Worm (Caenorhabditis elegans) whole organism, young adult: ENCODE measurements around the gene pigx-1.

ENCODE experiments used
- B0019.2 ChIP-seq: fragments of 200-800 bp; sonication (Bioruptor generic); conservative IDR thresholded peaks from 2 replicates; pipeline ENCODE4 v1.3.6; 2022; ENCODE audit warnings: missing genetic modification reagents, missing genetic modification characterization, missing compliant biosample characterization
- B0035.1 ChIP-seq: sonication (generic microtip); optimal IDR thresholded peaks from 2 replicates; lab custom pipeline; 2016; ENCODE audit warnings: missing genetic modification characterization, mild to moderate bottlenecking, missing compliant biosample characterization, missing genotype, missing genetic modification reagents
- F10E7.11 ChIP-seq: sonication (generic microtip); optimal IDR thresholded peaks from 2 replicates; lab custom pipeline; 2017; ENCODE audit warnings: mild to moderate bottlenecking, missing genetic modification characterization, moderate library complexity, missing compliant biosample characterization
- F22D6.2 ChIP-seq: sonication (generic microtip); optimal IDR thresholded peaks from 2 replicates; lab custom pipeline; 2016; ENCODE audit warnings: mild to moderate bottlenecking, missing genetic modification characterization, missing compliant biosample characterization
- F23B12.7 ChIP-seq: sonication (generic microtip); optimal IDR thresholded peaks from 2 replicates; lab custom pipeline; 2017; ENCODE audit warnings: missing genetic modification characterization, mild to moderate bottlenecking, missing compliant biosample characterization, antibody characterized with exemption, moderate library complexity; ENCODE audit not compliant: insufficient read depth
- F37B4.10 ChIP-seq: fragments of 200-800 bp; sonication (Bioruptor generic); IDR thresholded peaks from 2 replicates; pipeline ENCODE4 v1.3.6; 2022; ENCODE audit warnings: missing genetic modification characterization, missing compliant biosample characterization
- F55B11.4 ChIP-seq: sonication (generic microtip); optimal IDR thresholded peaks from 2 replicates; lab custom pipeline; 2016; ENCODE audit warnings: missing compliant biosample characterization, missing genetic modification characterization, borderline replicate concordance; ENCODE audit not compliant: insufficient read depth
- Y53G8AR.9 ChIP-seq: fragments of 200-800 bp; sonication (Bioruptor generic); conservative IDR thresholded peaks from 2 replicates; pipeline ENCODE4 v1.3.6; 2022; ENCODE audit warnings: missing genetic modification reagents, missing genetic modification characterization, missing compliant biosample characterization
- Y56A3A.18 ChIP-seq: fragments of 200-800 bp; sonication (Bioruptor generic); IDR thresholded peaks from 2 replicates; pipeline ENCODE4 v1.3.6; 2022; ENCODE audit warnings: missing genetic modification reagents, missing genetic modification characterization, missing compliant biosample characterization
- Y79H2A.3 ChIP-seq: fragments of 200-800 bp; sonication (Bioruptor generic); conservative IDR thresholded peaks from 2 replicates; pipeline ENCODE4 v1.3.6; 2022; ENCODE audit warnings: missing genetic modification reagents, missing genetic modification characterization, missing compliant biosample characterization
- akir-1 ChIP-seq: fragments of 200-800 bp; sonication (Bioruptor generic); optimal IDR thresholded peaks from 2 replicates; lab custom pipeline; 2018; ENCODE audit warnings: mild to moderate bottlenecking, missing genetic modification characterization, moderate library complexity, missing compliant biosample characterization
- ama-1 ChIP-seq, 3 experiments: fragments of 150-350 bp in 1 of 3; sonication (generic microtip) in 2 of 3; optimal IDR thresholded peaks; 2 replicates each; lab custom pipeline; 2014 to 2018; ENCODE audit warnings: missing biosample characterization in 2 of 3, missing genetic modification characterization in 2 of 3, missing genetic modification reagents in 2 of 3
- athp-1 ChIP-seq: sonication (generic microtip); optimal IDR thresholded peaks from 2 replicates; lab custom pipeline; 2017; ENCODE audit warnings: mild to moderate bottlenecking, missing genetic modification characterization, missing compliant biosample characterization
- attf-3 ChIP-seq: fragments of 200-800 bp; sonication (Bioruptor generic); conservative IDR thresholded peaks from 2 replicates; pipeline ENCODE4 v1.3.6; 2022; ENCODE audit warnings: missing genetic modification reagents, missing genetic modification characterization, missing compliant biosample characterization
- attf-6 ChIP-seq: fragments of 200-800 bp; sonication (Bioruptor generic); IDR thresholded peaks from 2 replicates; pipeline ENCODE4 v1.3.6; 2022; ENCODE audit warnings: missing genetic modification reagents, missing genetic modification characterization, missing compliant biosample characterization
- ccch-3 ChIP-seq: fragments of 200-800 bp; sonication (Bioruptor generic); optimal IDR thresholded peaks from 2 replicates; lab custom pipeline; 2018; ENCODE audit warnings: mild to moderate bottlenecking, missing genetic modification characterization, missing compliant biosample characterization
- cebp-2 ChIP-seq: fragments of 200-800 bp; sonication (Bioruptor generic); IDR thresholded peaks from 2 replicates; pipeline ENCODE4 v1.3.6; 2022; ENCODE audit warnings: missing genetic modification characterization, missing compliant biosample characterization
- ceh-100 ChIP-seq: fragments of 200-800 bp; sonication (Bioruptor generic); IDR thresholded peaks from 2 replicates; pipeline ENCODE4 v1.3.6; 2022; ENCODE audit warnings: missing genetic modification reagents, missing genetic modification characterization, missing compliant biosample characterization
- ceh-27 ChIP-seq: fragments of 200-800 bp; sonication (Bioruptor generic); optimal IDR thresholded peaks from 2 replicates; lab custom pipeline; 2018; ENCODE audit warnings: mild to moderate bottlenecking, missing genetic modification characterization, moderate library complexity, missing compliant biosample characterization
- ceh-58 ChIP-seq: fragments of 200-800 bp; sonication (Bioruptor generic); IDR thresholded peaks from 2 replicates; pipeline ENCODE4 v1.3.6; 2022; ENCODE audit warnings: missing genetic modification characterization, missing compliant biosample characterization
- ceh-79 ChIP-seq: sonication (generic microtip); optimal IDR thresholded peaks from 2 replicates; lab custom pipeline; 2017; ENCODE audit warnings: mild to moderate bottlenecking, missing genetic modification characterization, missing compliant biosample characterization
- ceh-91 ChIP-seq: fragments of 200-800 bp; sonication (Bioruptor generic); IDR thresholded peaks from 2 replicates; pipeline ENCODE4 v1.3.6; 2022; ENCODE audit warnings: missing genetic modification reagents, missing genetic modification characterization, missing compliant biosample characterization
- chd-7 ChIP-seq: sonication (generic microtip); optimal IDR thresholded peaks from 2 replicates; lab custom pipeline; 2016; ENCODE audit warnings: mild to moderate bottlenecking, missing genetic modification characterization, moderate library complexity, missing compliant biosample characterization
- egrh-3 ChIP-seq: fragments of 200-800 bp; sonication (Bioruptor generic); IDR thresholded peaks from 2 replicates; pipeline ENCODE4 v1.3.6; 2022; ENCODE audit warnings: missing genetic modification reagents, missing genetic modification characterization, missing compliant biosample characterization
- gei-17 ChIP-seq: fragments of 200-800 bp; sonication (Bioruptor generic); optimal IDR thresholded peaks from 2 replicates; lab custom pipeline; 2018; ENCODE audit warnings: mild to moderate bottlenecking, missing genetic modification characterization, missing compliant biosample characterization
- hlh-12 ChIP-seq: sonication (generic microtip); optimal IDR thresholded peaks from 2 replicates; lab custom pipeline; 2016; ENCODE audit warnings: missing genetic modification characterization, missing compliant biosample characterization
- lag-1 ChIP-seq: fragments of 200-800 bp; sonication (Bioruptor generic); IDR thresholded peaks from 2 replicates; pipeline ENCODE4 v1.3.6; 2022; ENCODE audit warnings: missing genetic modification reagents, missing genetic modification characterization, missing compliant biosample characterization
- lin-26 ChIP-seq: fragments of 200-800 bp; sonication (Bioruptor generic); IDR thresholded peaks from 2 replicates; pipeline ENCODE4 v1.3.6; 2022; ENCODE audit warnings: missing genetic modification reagents, missing genetic modification characterization, missing compliant biosample characterization
- lir-1 ChIP-seq: fragments of 200-800 bp; sonication (Bioruptor generic); conservative IDR thresholded peaks from 2 replicates; pipeline ENCODE4 v1.3.6; 2022; ENCODE audit warnings: missing genetic modification reagents, missing genetic modification characterization, missing compliant biosample characterization
- lsy-27 ChIP-seq: sonication (generic microtip); optimal IDR thresholded peaks from 2 replicates; lab custom pipeline; 2017; ENCODE audit warnings: missing genetic modification characterization, mild to moderate bottlenecking, missing compliant biosample characterization, antibody characterized with exemption, missing genotype, borderline replicate concordance; ENCODE audit not compliant: insufficient read depth
- madf-6 ChIP-seq: fragments of 200-800 bp; sonication (Bioruptor generic); IDR thresholded peaks from 2 replicates; pipeline ENCODE4 v1.3.6; 2022; ENCODE audit warnings: missing genetic modification reagents, missing genetic modification characterization, missing compliant biosample characterization
- madf-8 ChIP-seq: fragments of 200-800 bp; sonication (Bioruptor generic); conservative IDR thresholded peaks from 2 replicates; pipeline ENCODE4 v1.3.6; 2022; ENCODE audit warnings: missing genetic modification reagents, missing genetic modification characterization, missing compliant biosample characterization
- mcd-1 ChIP-seq: fragments of 200-800 bp; sonication (Bioruptor generic); IDR thresholded peaks from 2 replicates; pipeline ENCODE4 v1.3.6; 2022; ENCODE audit warnings: missing genetic modification reagents, missing genetic modification characterization, missing compliant biosample characterization
- nfya-1 ChIP-seq: sonication (generic microtip); optimal IDR thresholded peaks from 2 replicates; lab custom pipeline; 2017; ENCODE audit warnings: antibody characterized with exemption, missing compliant biosample characterization, missing genetic modification characterization, borderline replicate concordance; ENCODE audit not compliant: insufficient read depth
- nfyb-1 ChIP-seq: fragments of 200-800 bp; sonication (Bioruptor generic); IDR thresholded peaks from 2 replicates; pipeline ENCODE4 v1.3.6; 2022; ENCODE audit warnings: missing genetic modification reagents, missing genetic modification characterization, missing compliant biosample characterization
- nhr-27 ChIP-seq: fragments of 200-800 bp; sonication (Bioruptor generic); optimal IDR thresholded peaks from 2 replicates; lab custom pipeline; 2018; ENCODE audit warnings: mild to moderate bottlenecking, missing genetic modification characterization, moderate library complexity, missing compliant biosample characterization
- pbrm-1 ChIP-seq: fragments of 200-800 bp; sonication (Bioruptor generic); IDR thresholded peaks from 2 replicates; pipeline ENCODE4 v1.3.6; 2022; ENCODE audit warnings: missing genetic modification reagents, missing genetic modification characterization, missing compliant biosample characterization
- repo-1 ChIP-seq: sonication (generic microtip); optimal IDR thresholded peaks from 2 replicates; lab custom pipeline; 2017; ENCODE audit warnings: mild to moderate bottlenecking, missing genetic modification characterization, missing compliant biosample characterization
- rpc-1 ChIP-seq, 2 experiments: fragments of 150-350 bp in 1 of 2; sonication (generic microtip) in 1 of 2; optimal IDR thresholded peaks; 2 replicates each; lab custom pipeline; 2014 to 2018; ENCODE audit warnings: missing biosample characterization in 1 of 2, missing genetic modification characterization in 1 of 2, missing genetic modification reagents in 1 of 2, missing genotype in 1 of 2
- sea-2 ChIP-seq: fragments of 200-800 bp; sonication (Bioruptor generic); IDR thresholded peaks from 2 replicates; pipeline ENCODE4 v1.3.6; 2022; ENCODE audit warnings: missing genetic modification characterization, missing compliant biosample characterization
- snpc-1.1 ChIP-seq: sonication (generic microtip); optimal IDR thresholded peaks from 2 replicates; lab custom pipeline; 2017; ENCODE audit warnings: missing genetic modification characterization, mild to moderate bottlenecking, missing compliant biosample characterization, antibody characterized with exemption, moderate library complexity, missing genotype, missing genetic modification reagents; ENCODE audit not compliant: insufficient read depth
- snpc-1.3 ChIP-seq: sonication (generic microtip); optimal IDR thresholded peaks from 2 replicates; lab custom pipeline; 2017; ENCODE audit warnings: missing genetic modification characterization, mild to moderate bottlenecking, missing compliant biosample characterization, antibody characterized with exemption, moderate library complexity, missing genotype, missing genetic modification reagents; ENCODE audit not compliant: insufficient read depth
- snpc-3.4 ChIP-seq: sonication (generic microtip); optimal IDR thresholded peaks from 2 replicates; lab custom pipeline; 2017; ENCODE audit warnings: missing genetic modification characterization, mild to moderate bottlenecking, missing compliant biosample characterization, antibody characterized with exemption, moderate library complexity, missing genotype, missing genetic modification reagents
- unc-62 ChIP-seq: fragments of 150-350 bp; optimal IDR thresholded peaks from 2 replicates; lab custom pipeline; 2014; ENCODE audit warnings: missing biosample characterization, missing genetic modification reagents, missing genetic modification characterization
- ztf-28 ChIP-seq: fragments of 200-800 bp; sonication (Bioruptor generic); IDR thresholded peaks from 2 replicates; pipeline ENCODE4 v1.3.6; 2022; ENCODE audit warnings: missing genetic modification reagents, missing genetic modification characterization, missing compliant biosample characterization
- ztf-3 ChIP-seq: fragments of 200-800 bp; sonication (Bioruptor generic); optimal IDR thresholded peaks from 2 replicates; lab custom pipeline; 2018; ENCODE audit warnings: mild to moderate bottlenecking, missing genetic modification characterization, missing compliant biosample characterization

The pigx-1 gene

ce11 chrX:1093154-1093553 is 3.7 kb downstream of the pigx-1 start (continued):
- TF ChIP-seq lsy-27 (tag; lab: Kevin White, UChicago), result no peak
- no peak for TF ChIP-seq F55B11.4 (tag; lab: Kevin White, UChicago)
- no peak for TF ChIP-seq ceh-91
- TF ChIP-seq lin-26 (GFP tag; lab: Robert Waterston, UW), result peak; percentile 61; the same call in 1 of the 2 replicates
- TF ChIP-seq F37B4.10 (GFP tag; lab: Robert Waterston, UW), result 0 out of 2 replicates have a peak, but pooled peaks have one; percentile 80
- peak; percentile 82 for TF ChIP-seq chd-7
- TF ChIP-seq repo-1 (tag; lab: Kevin White, UChicago), result peak; percentile 43
- 0 out of 2 replicates have a peak, but pooled peaks have one; percentile 68 for TF ChIP-seq lag-1 (GFP tag; lab: Robert Waterston, UW)
- no peak for TF ChIP-seq ccch-3 (GFP tag; lab: Kevin White, UChicago)
- TF ChIP-seq ama-1 (optimal IDR thresholded peaks at IDR 0.05; lab: Kevin White, UChicago), result no peak
- peak in 1 of 2 experiments; percentile 67 for TF ChIP-seq ama-1 (GFP tag; optimal IDR thresholded peaks at IDR 0.05; lab: Kevin White, UChicago)
- TF ChIP-seq snpc-3.4, result no peak
- TF ChIP-seq snpc-1.1 (tag; lab: Kevin White, UChicago), result no peak
- TF ChIP-seq gei-17, result peak; percentile 63
- TF ChIP-seq cebp-2, result no peak
- TF ChIP-seq F23B12.7 (tag; lab: Kevin White, UChicago), result peak; percentile 64
- TF ChIP-seq B0035.1, result peak; percentile 18
- no peak; the same call in 1 of the 2 replicates for TF ChIP-seq madf-6 (GFP tag; lab: Robert Waterston, UW)
- TF ChIP-seq ceh-58 (GFP tag; lab: Robert Waterston, UW), result no peak
- peak; percentile 83 for TF ChIP-seq pbrm-1 (GFP tag; lab: Robert Waterston, UW)
- TF ChIP-seq F10E7.11 (tag; lab: Kevin White, UChicago), result no peak
- TF ChIP-seq ceh-100 (GFP tag; lab: Robert Waterston, UW), result no peak; the same call in 1 of the 2 replicates
- TF ChIP-seq unc-62 (GFP tag; lab: Kevin White, UChicago), result peak; percentile 92
- TF ChIP-seq snpc-1.3 (tag; lab: Kevin White, UChicago), result no peak
- TF ChIP-seq hlh-12 (tag; lab: Kevin White, UChicago), result no peak
- peak; percentile 75 for TF ChIP-seq ceh-27 (GFP tag; lab: Kevin White, UChicago)
- TF ChIP-seq egrh-3 (GFP tag; lab: Robert Waterston, UW), result peak; percentile 51
- TF ChIP-seq attf-6 (GFP tag; lab: Robert Waterston, UW), result no peak
- TF ChIP-seq Y56A3A.18 (GFP tag; lab: Robert Waterston, UW), result peak; percentile 79; the same call in 1 of the 2 replicates
- peak; percentile 84 for TF ChIP-seq nfyb-1 (GFP tag; lab: Robert Waterston, UW)
- no peak for TF ChIP-seq nfya-1
- peak; percentile 54; the same call in 1 of the 2 replicates for TF ChIP-seq Y53G8AR.9 (GFP tag; lab: Robert Waterston, UW)
- no peak for TF ChIP-seq Y79H2A.3 (GFP tag; lab: Robert Waterston, UW)
- no peak for TF ChIP-seq rpc-1 (optimal IDR thresholded peaks at IDR 0.05; lab: Kevin White, UChicago)
- no peak for TF ChIP-seq rpc-1 (tag; optimal IDR thresholded peaks at IDR 0.05; lab: Kevin White, UChicago)
- no peak for TF ChIP-seq nhr-27 (tag; lab: Kevin White, UChicago)
- TF ChIP-seq madf-8, result no peak
- no peak for TF ChIP-seq athp-1 (tag; lab: Kevin White, UChicago)
- no peak for TF ChIP-seq sea-2
- TF ChIP-seq ztf-28, result no peak
- no peak for TF ChIP-seq B0019.2 (GFP tag; lab: Robert Waterston, UW)
- no peak for TF ChIP-seq attf-3
- peak; percentile 49; the same call in 1 of the 2 replicates for TF ChIP-seq mcd-1 (GFP tag; lab: Robert Waterston, UW)
- TF ChIP-seq akir-1 (GFP tag; lab: Kevin White, UChicago), result no peak
- TF ChIP-seq F22D6.2 (tag; lab: Kevin White, UChicago), result peak; percentile 28
- TF ChIP-seq lir-1, result peak; percentile 47; the same call in 1 of the 2 replicates
- peak; percentile 60 for TF ChIP-seq ceh-79 (tag; lab: Kevin White, UChicago)
- no peak for TF ChIP-seq ztf-3
